Fruit fly (Drosophila melanogaster): Measurements from ENCODE around the gene Dnaaf4.

- TF ChIP-seq CTCF (optimal IDR thresholded peaks at IDR 0.05) (no peak), CG8478 (optimal IDR thresholded peaks at IDR 0.05) (no peak)
These were observed 36.4 kb downstream of the Dnaaf4 start, which contains the start of gene AstCC for dm6 chr2L:11085129-11085528.
